Fruit fly (Drosophila melanogaster) whole organism, embryonic: ENCODE data around the gene Tmem214.

ENCODE experiments used
- Abd-B ChIP-seq: fragments of 200-800 bp; sonication (Bioruptor generic); optimal IDR thresholded peaks from 2 replicates; lab custom pipeline; 2018; ENCODE audit warnings: missing biosample characterization, mild to moderate bottlenecking, missing genetic modification characterization, moderate library complexity
- C15 ChIP-seq: fragments of 200-800 bp; sonication (Bioruptor generic); IDR thresholded peaks from 3 replicates; pipeline ENCODE4 v1.3.6; 2022; ENCODE audit warnings: missing biosample characterization, missing genetic modification characterization
- CG10267 ChIP-seq: fragments of 200-800 bp; sonication (Bioruptor generic); optimal IDR thresholded peaks from 2 replicates; lab custom pipeline; 2018; ENCODE audit warnings: missing biosample characterization, mild to moderate bottlenecking, missing genetic modification characterization, moderate library complexity
- CG10321 ChIP-seq: fragments of 200-800 bp; sonication (Bioruptor generic); IDR thresholded peaks from 2 replicates; pipeline ENCODE4 v1.3.6; 2022; ENCODE audit warnings: missing biosample characterization, missing genetic modification characterization
- CG11504 ChIP-seq: fragments of 200-800 bp; sonication (Bioruptor generic); optimal IDR thresholded peaks from 3 replicates; lab custom pipeline; 2019; ENCODE audit warnings: missing biosample characterization, mild to moderate bottlenecking, missing genetic modification characterization, moderate library complexity
- CG14050 ChIP-seq: fragments of 200-800 bp; sonication (Bioruptor generic); IDR thresholded peaks from 3 replicates; pipeline ENCODE4 v1.3.6; 2022; ENCODE audit warnings: missing biosample characterization, missing genetic modification characterization
- CG14710 ChIP-seq: fragments of 200-800 bp; sonication (Bioruptor generic); optimal IDR thresholded peaks from 3 replicates; lab custom pipeline; 2019; ENCODE audit warnings: missing biosample characterization, mild to moderate bottlenecking, missing genetic modification characterization, moderate library complexity
- CG15601 ChIP-seq: fragments of 200-800 bp; sonication (Bioruptor generic); optimal IDR thresholded peaks from 3 replicates; lab custom pipeline; 2019; ENCODE audit warnings: missing biosample characterization, mild to moderate bottlenecking, missing genetic modification characterization, moderate library complexity
- CG1603 ChIP-seq: fragments of 200-800 bp; sonication (Bioruptor generic); optimal IDR thresholded peaks from 2 replicates; lab custom pipeline; 2019; ENCODE audit warnings: missing biosample characterization, mild to moderate bottlenecking, missing genetic modification characterization, moderate library complexity
- CG18599 ChIP-seq: fragments of 200-800 bp; sonication (Bioruptor generic); optimal IDR thresholded peaks from 3 replicates; lab custom pipeline; 2017; ENCODE audit warnings: missing biosample characterization, missing genetic modification characterization, mild to moderate bottlenecking, moderate library complexity, missing genetic modification reagents
- CG2712 ChIP-seq: fragments of 200-800 bp; optimal IDR thresholded peaks from 3 replicates; lab custom pipeline; 2019; ENCODE audit warnings: missing biosample characterization, mild to moderate bottlenecking, missing genetic modification characterization, moderate library complexity
- CG3163 ChIP-seq: fragments of 200-800 bp; sonication (Bioruptor generic); optimal IDR thresholded peaks from 3 replicates; lab custom pipeline; 2016; ENCODE audit warnings: missing biosample characterization, missing genetic modification characterization
- CG34224 ChIP-seq: fragments of 200-800 bp; sonication (Bioruptor generic); IDR thresholded peaks from 3 replicates; pipeline ENCODE4 v1.3.6; 2022; ENCODE audit warnings: missing biosample characterization, missing genetic modification characterization; ENCODE audit not compliant: partially characterized antibody
- CG6254 ChIP-seq: fragments of 200-800 bp; sonication (Bioruptor generic); optimal IDR thresholded peaks from 3 replicates; lab custom pipeline; 2017; ENCODE audit warnings: mild to moderate bottlenecking, missing biosample characterization, missing genetic modification reagents, missing genetic modification characterization
- CG6791 ChIP-seq: fragments of 200-800 bp; sonication (Bioruptor generic); IDR thresholded peaks from 3 replicates; pipeline ENCODE4 v1.3.6; 2022; ENCODE audit warnings: missing biosample characterization, missing genetic modification characterization; ENCODE audit not compliant: partially characterized antibody
- CHES-1-like ChIP-seq: fragments of 200-800 bp; sonication (Bioruptor generic); optimal IDR thresholded peaks from 2 replicates; lab custom pipeline; 2016; ENCODE audit warnings: missing biosample characterization, missing genetic modification characterization
- CTCF ChIP-seq: fragments of 200-800 bp; sonication (Bioruptor generic); optimal IDR thresholded peaks from 2 replicates; lab custom pipeline; 2017; ENCODE audit warnings: missing biosample characterization, mild to moderate bottlenecking, missing genetic modification characterization, moderate library complexity
- D19B ChIP-seq: fragments of 200-800 bp; sonication (Bioruptor generic); optimal IDR thresholded peaks from 2 replicates; lab custom pipeline; 2017; ENCODE audit warnings: missing biosample characterization, mild to moderate bottlenecking, missing genetic modification characterization
- GATAe ChIP-seq: fragments of 200-800 bp; sonication (Bioruptor generic); conservative IDR thresholded peaks from 2 replicates; pipeline ENCODE4 v1.3.6; 2022; ENCODE audit warnings: missing biosample characterization, missing genetic modification characterization
- H2.0 ChIP-seq: fragments of 200-800 bp; sonication (Bioruptor generic); IDR thresholded peaks from 2 replicates; pipeline ENCODE4 v1.3.6; 2022; ENCODE audit warnings: missing biosample characterization, missing genetic modification characterization
- HLHmδ ChIP-seq: fragments of 200-800 bp; sonication (Bioruptor generic); optimal IDR thresholded peaks from 2 replicates; lab custom pipeline; 2018; ENCODE audit warnings: missing biosample characterization, mild to moderate bottlenecking, missing genetic modification characterization, moderate library complexity
- HmgZ ChIP-seq: fragments of 200-800 bp; sonication (Bioruptor generic); optimal IDR thresholded peaks from 2 replicates; lab custom pipeline; 2018; ENCODE audit warnings: missing biosample characterization, mild to moderate bottlenecking, missing genetic modification characterization
- Hmr ChIP-seq: fragments of 200-800 bp; sonication (Bioruptor generic); optimal IDR thresholded peaks from 3 replicates; lab custom pipeline; 2017; ENCODE audit warnings: mild to moderate bottlenecking, missing biosample characterization, missing genetic modification reagents, missing genetic modification characterization
- MBD-R2 ChIP-seq: fragments of 200-800 bp; sonication (Bioruptor generic); IDR thresholded peaks from 2 replicates; pipeline ENCODE4 v1.3.6; 2022; ENCODE audit warnings: missing biosample characterization, missing genetic modification characterization
- Mrtf ChIP-seq: fragments of 200-800 bp; sonication (Bioruptor generic); IDR thresholded peaks from 3 replicates; pipeline ENCODE4 v1.3.6; 2022; ENCODE audit warnings: missing biosample characterization, missing genetic modification characterization
- Pdp1 ChIP-seq, 2 experiments: fragments of 200-800 bp; sonication (Bioruptor generic); optimal IDR thresholded peaks; 3 replicates each; lab custom pipeline; 2016; ENCODE audit warnings: missing biosample characterization in 2 of 2, missing genetic modification characterization in 2 of 2, mild to moderate bottlenecking in 1 of 2, moderate library complexity in 1 of 2
- Stat92E ChIP-seq, 3 experiments: fragments of >200 bp in 2 of 3; fragments of 200-800 bp in 1 of 3; sonication (Bioruptor generic) in 1 of 3; optimal IDR thresholded peaks; 2 replicates each; lab custom pipeline; 2017 to 2019; ENCODE audit warnings: missing biosample characterization in 3 of 3, missing genetic modification characterization in 3 of 3, mild to moderate bottlenecking in 1 of 3, moderate library complexity in 1 of 3
- ap ChIP-seq: fragments of 200-800 bp; sonication (Bioruptor generic); IDR thresholded peaks from 2 replicates; pipeline ENCODE4 v1.3.6; 2022; ENCODE audit warnings: missing biosample characterization, missing genetic modification characterization
- bbx ChIP-seq: fragments of 200-800 bp; sonication (Bioruptor generic); IDR thresholded peaks from 2 replicates; pipeline ENCODE4 v1.3.6; 2022; ENCODE audit warnings: missing biosample characterization, missing genetic modification characterization; ENCODE audit not compliant: partially characterized antibody
- bigmax ChIP-seq: fragments of 200-800 bp; sonication (Bioruptor generic); optimal IDR thresholded peaks from 2 replicates; lab custom pipeline; 2018; ENCODE audit warnings: missing biosample characterization, mild to moderate bottlenecking, missing genetic modification characterization
- cg ChIP-seq: fragments of 200-800 bp; sonication (Bioruptor generic); optimal IDR thresholded peaks from 3 replicates; lab custom pipeline; 2019; ENCODE audit warnings: missing biosample characterization, mild to moderate bottlenecking, missing genetic modification characterization, moderate library complexity
- ci ChIP-seq: fragments of 200-800 bp; sonication (Bioruptor generic); IDR thresholded peaks from 3 replicates; pipeline ENCODE4 v1.3.6; 2022; ENCODE audit warnings: missing biosample characterization, missing genetic modification characterization
- crol ChIP-seq: fragments of 200-800 bp; sonication (Bioruptor generic); IDR thresholded peaks from 2 replicates; pipeline ENCODE4 v1.3.6; 2022; ENCODE audit warnings: missing biosample characterization, missing genetic modification characterization
- dan ChIP-seq: fragments of 200-800 bp; sonication (Bioruptor generic); IDR thresholded peaks from 2 replicates; pipeline ENCODE4 v1.3.6; 2022; ENCODE audit warnings: missing biosample characterization, missing genetic modification characterization
- dysf ChIP-seq: fragments of 200-800 bp; sonication (Bioruptor generic); IDR thresholded peaks from 3 replicates; pipeline ENCODE4 v1.3.6; 2022; ENCODE audit warnings: missing biosample characterization, missing genetic modification characterization
- eyg ChIP-seq: fragments of 200-800 bp; sonication (Bioruptor generic); optimal IDR thresholded peaks from 3 replicates; lab custom pipeline; 2016; ENCODE audit warnings: missing biosample characterization, missing genetic modification characterization
- gcm ChIP-seq: fragments of 200-800 bp; sonication (Bioruptor generic); optimal IDR thresholded peaks from 2 replicates; lab custom pipeline; 2019; ENCODE audit warnings: missing biosample characterization, mild to moderate bottlenecking, missing genetic modification characterization, moderate library complexity
- gem ChIP-seq: fragments of 200-800 bp; sonication (Bioruptor generic); optimal IDR thresholded peaks from 2 replicates; lab custom pipeline; 2019; ENCODE audit warnings: missing biosample characterization, mild to moderate bottlenecking, missing genetic modification characterization, moderate library complexity
- grn ChIP-seq: fragments of 200-800 bp; sonication (Bioruptor generic); optimal IDR thresholded peaks from 3 replicates; lab custom pipeline; 2017; ENCODE audit warnings: missing biosample characterization, missing genetic modification characterization
- gsb ChIP-seq: fragments of 200-800 bp; sonication (Bioruptor generic); IDR thresholded peaks from 2 replicates; pipeline ENCODE4 v1.3.6; 2022; ENCODE audit warnings: missing biosample characterization, missing genetic modification characterization
- hbn ChIP-seq: fragments of 200-800 bp; sonication (Bioruptor generic); IDR thresholded peaks from 2 replicates; pipeline ENCODE4 v1.3.6; 2022; ENCODE audit warnings: missing biosample characterization, missing genetic modification characterization; ENCODE audit not compliant: partially characterized antibody
- knrl ChIP-seq: fragments of 200-800 bp; sonication (Bioruptor generic); IDR thresholded peaks from 3 replicates; pipeline ENCODE4 v1.3.6; 2022; ENCODE audit warnings: missing biosample characterization, missing genetic modification characterization; ENCODE audit not compliant: partially characterized antibody
- oc ChIP-seq: fragments of 200-800 bp; sonication (Bioruptor generic); optimal IDR thresholded peaks from 2 replicates; lab custom pipeline; 2018; ENCODE audit warnings: missing biosample characterization, mild to moderate bottlenecking, missing genetic modification characterization, moderate library complexity
- pho ChIP-seq: fragments of 200-800 bp; sonication (Bioruptor generic); optimal IDR thresholded peaks from 2 replicates; lab custom pipeline; 2016; ENCODE audit warnings: missing biosample characterization, missing genetic modification characterization
- pnt ChIP-seq: fragments of 200-800 bp; sonication (Bioruptor generic); optimal IDR thresholded peaks from 3 replicates; lab custom pipeline; 2016; ENCODE audit warnings: missing biosample characterization, missing genetic modification characterization
- repo ChIP-seq: fragments of 200-800 bp; sonication (Bioruptor generic); optimal IDR thresholded peaks from 2 replicates; lab custom pipeline; 2016; ENCODE audit warnings: missing biosample characterization, missing genetic modification characterization
- sc ChIP-seq, 3 experiments: fragments of >200 bp in 2 of 3; fragments of 200-800 bp in 1 of 3; sonication (Bioruptor generic) in 1 of 3; optimal IDR thresholded peaks; 2 replicates in 2 of 3; 3 replicates in 1 of 3; lab custom pipeline; 2017; ENCODE audit warnings: mild to moderate bottlenecking in 1 of 3, missing biosample characterization in 1 of 3, missing genetic modification characterization in 1 of 3, missing genetic modification reagents in 1 of 3
- shn ChIP-seq: fragments of 200-800 bp; sonication (Bioruptor generic); optimal IDR thresholded peaks from 3 replicates; lab custom pipeline; 2016; ENCODE audit warnings: missing biosample characterization, missing genetic modification characterization
- stwl ChIP-seq: fragments of 200-800 bp; sonication (Bioruptor generic); optimal IDR thresholded peaks from 3 replicates; lab custom pipeline; 2018; ENCODE audit warnings: missing biosample characterization, mild to moderate bottlenecking, missing genetic modification characterization, moderate library complexity
- wdn ChIP-seq: fragments of 200-800 bp; sonication (Bioruptor generic); IDR thresholded peaks from 2 replicates; pipeline ENCODE4 v1.3.6; 2022; ENCODE audit warnings: missing biosample characterization, missing genetic modification characterization
- zfh1 ChIP-seq: fragments of 200-800 bp; sonication (Bioruptor generic); IDR thresholded peaks from 3 replicates; pipeline ENCODE4 v1.3.6; 2022; ENCODE audit warnings: missing biosample characterization, missing genetic modification characterization

The Tmem214 gene

DNA sequence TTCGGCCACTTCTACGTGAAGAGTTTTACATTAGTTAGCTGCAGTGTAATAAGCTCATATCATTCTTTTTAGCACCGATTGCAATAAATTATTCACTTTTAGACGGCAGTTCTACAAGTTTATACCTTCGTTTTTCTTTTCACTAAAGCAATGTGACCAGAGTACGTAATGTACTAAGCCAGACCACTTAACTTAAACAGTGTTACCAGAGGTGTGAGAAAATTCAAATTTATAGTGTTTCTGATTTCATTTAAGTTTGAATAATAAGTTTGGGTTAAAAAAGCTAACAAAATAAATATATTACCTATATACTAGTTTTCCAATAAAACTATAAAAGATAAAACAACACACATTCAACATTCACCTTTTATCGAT is 2.1 kb downstream of the Tmem214 start (continued):
- TF ChIP-seq sc (optimal IDR thresholded peaks at IDR 0.05; lab: Kevin White, UChicago), result no peak
- TF ChIP-seq sc (GFP tag; optimal IDR thresholded peaks at IDR 0.05; lab: Kevin White, UChicago), result no peak
- peak; percentile 35 for TF ChIP-seq CG1603 (tag; lab: Kevin White, UChicago)
- TF ChIP-seq H2.0, result no peak
- TF ChIP-seq wdn (GFP tag; lab: Robert Waterston, UW), result no peak
- no peak for TF ChIP-seq HLHmδ
- TF ChIP-seq MBD-R2 (GFP tag; lab: Robert Waterston, UW), result peak; percentile 35; the same call in 1 of the 2 replicates
- TF ChIP-seq pnt (GFP tag; lab: Kevin White, UChicago), result no peak
- TF ChIP-seq CG14710 (tag; lab: Kevin White, UChicago), result peak; percentile 17
- no peak for TF ChIP-seq CG11504
- TF ChIP-seq dan (GFP tag; lab: Robert Waterston, UW), result no peak
- TF ChIP-seq zfh1 (GFP tag; lab: Robert Waterston, UW), result no peak
- TF ChIP-seq gcm (GFP tag; lab: Kevin White, UChicago), result no peak
- TF ChIP-seq stwl, result peak; percentile 81
- TF ChIP-seq C15, result no peak
- no peak for TF ChIP-seq Mrtf
- no peak for TF ChIP-seq shn (GFP tag; lab: Kevin White, UChicago)
- TF ChIP-seq CG15601 (tag; lab: Kevin White, UChicago), result no peak
- TF ChIP-seq CG10267 (tag; lab: Kevin White, UChicago), result peak; percentile 41
- TF ChIP-seq pho, result no peak
- TF ChIP-seq gem (tag; lab: Kevin White, UChicago), result no peak
- TF ChIP-seq knrl (GFP tag; lab: Robert Waterston, UW), result no peak
- no peak for TF ChIP-seq repo (GFP tag; lab: Kevin White, UChicago)
- no peak for TF ChIP-seq D19B (GFP tag; lab: Kevin White, UChicago)
- TF ChIP-seq CG2712 (tag; lab: Kevin White, UChicago), result peak; percentile 3
- no peak for TF ChIP-seq bbx
- TF ChIP-seq CG6791, result 0 out of 3 replicates have a peak, but pooled peaks have one; percentile 13
- TF ChIP-seq hbn (GFP tag; lab: Robert Waterston, UW), result 0 out of 2 replicates have a peak, but pooled peaks have one; percentile 11
- TF ChIP-seq ci, result no peak
- no peak for TF ChIP-seq cg (GFP tag; lab: Kevin White, UChicago)
- TF ChIP-seq Pdp1 (GFP tag; optimal IDR thresholded peaks at IDR 0.05; lab: Kevin White, UChicago), result no peak
- TF ChIP-seq CG34224 (GFP tag; lab: Robert Waterston, UW), result peak; percentile 19; the same call in 1 of the 3 replicates
- no peak for TF ChIP-seq dysf
- no peak for TF ChIP-seq GATAe (GFP tag; lab: Robert Waterston, UW)
- TF ChIP-seq HmgZ (tag; lab: Kevin White, UChicago), result no peak
- no peak for TF ChIP-seq crol (GFP tag; lab: Robert Waterston, UW)
- no peak for TF ChIP-seq ap
- no peak for TF ChIP-seq CTCF (GFP tag; lab: Kevin White, UChicago)
- no peak for TF ChIP-seq Stat92E (GFP tag; optimal IDR thresholded peaks at IDR 0.05; lab: Kevin White, UChicago)
- TF ChIP-seq CG14050, result no peak
- no peak for TF ChIP-seq eyg (GFP tag; lab: Kevin White, UChicago)
- no peak for TF ChIP-seq CHES-1-like (GFP tag; lab: Kevin White, UChicago)
- no peak for TF ChIP-seq CG3163 (GFP tag; lab: Kevin White, UChicago)
- TF ChIP-seq bigmax (GFP tag; lab: Kevin White, UChicago), result no peak
- TF ChIP-seq CG10321 (GFP tag; lab: Robert Waterston, UW), result no peak
- no peak for TF ChIP-seq CG6254
- no peak for TF ChIP-seq CG18599 (GFP tag; lab: Kevin White, UChicago)
- TF ChIP-seq Hmr, result no peak
- TF ChIP-seq oc, result no peak
- no peak for TF ChIP-seq Abd-B (GFP tag; lab: Kevin White, UChicago)
- TF ChIP-seq gsb (GFP tag; lab: Robert Waterston, UW), result no peak
- no peak for TF ChIP-seq grn (GFP tag; lab: Kevin White, UChicago)
